Fruit fly (Drosophila melanogaster): ENCODE data around the gene CG33922.

dm6 chr2L:1377635-1378034 is 33.7 kb upstream of the CG33922 start:
- TF ChIP-seq CG8301 (tag; optimal IDR thresholded peaks at IDR 0.05) (no peak), Pif1B (GFP tag; optimal IDR thresholded peaks at IDR 0.05) (no peak), CG32121 (GFP tag; IDR thresholded peaks at IDR 0.05) (no peak), CG17806 (tag; optimal IDR thresholded peaks at IDR 0.05) (no peak), Snoo (tag; optimal IDR thresholded peaks at IDR 0.05) (no peak), Ets98B (GFP tag; IDR thresholded peaks at IDR 0.05) (no peak), rn (GFP tag; IDR thresholded peaks at IDR 0.05) (no peak), Pif1A (GFP tag; optimal IDR thresholded peaks at IDR 0.05) (no peak), CG9948 (tag; optimal IDR thresholded peaks at IDR 0.05) (no peak), CG13204 (GFP tag; optimal IDR thresholded peaks at IDR 0.05) (no peak), CG4496 (GFP tag; IDR thresholded peaks at IDR 0.05) (no peak), fd96Ca (GFP tag; IDR thresholded peaks at IDR 0.05) (no peak), CG15710 (tag; optimal IDR thresholded peaks at IDR 0.05) (no peak)
